Worm (Caenorhabditis elegans) whole organism, midembryonic: ENCODE measurements around the gene D2024.4.

ENCODE experiments used
- T22C8.4 ChIP-seq: fragments of 200-800 bp; sonication (Bioruptor generic); IDR thresholded peaks from 2 replicates; pipeline ENCODE4 v1.3.6; 2022; ENCODE audit warnings: missing genetic modification characterization, missing compliant biosample characterization
- flt-1 ChIP-seq: fragments of 200-800 bp; sonication (Bioruptor generic); IDR thresholded peaks from 2 replicates; pipeline ENCODE4 v1.3.6; 2022; ENCODE audit warnings: missing genetic modification characterization, missing compliant biosample characterization
- klf-2 ChIP-seq: fragments of 200-800 bp; sonication (Bioruptor generic); conservative IDR thresholded peaks from 2 replicates; pipeline ENCODE4 v1.3.6; 2022; ENCODE audit warnings: missing genetic modification reagents, missing genetic modification characterization, missing compliant biosample characterization
- med-1 ChIP-seq: sonication (generic microtip); optimal IDR thresholded peaks from 2 replicates; lab custom pipeline; 2017; ENCODE audit warnings: missing genetic modification characterization, mild to moderate bottlenecking, missing compliant biosample characterization, antibody characterized with exemption, missing genetic modification reagents; ENCODE audit not compliant: insufficient read depth
- ref-1 ChIP-seq: fragments of 200-800 bp; sonication (Bioruptor generic); conservative IDR thresholded peaks from 2 replicates; pipeline ENCODE4 v1.3.6; 2022; ENCODE audit warnings: missing genetic modification reagents, missing genetic modification characterization, missing compliant biosample characterization
- tab-1 ChIP-seq: fragments of 200-800 bp; sonication (Bioruptor generic); IDR thresholded peaks from 2 replicates; pipeline ENCODE4 v1.3.6; 2022; ENCODE audit warnings: missing genetic modification characterization, missing compliant biosample characterization
- ztf-23 ChIP-seq: fragments of 200-800 bp; sonication (Bioruptor generic); IDR thresholded peaks from 2 replicates; pipeline ENCODE4 v1.3.6; 2022; ENCODE audit warnings: missing genetic modification reagents, missing genetic modification characterization, missing compliant biosample characterization
- ztf-29 ChIP-seq: fragments of 200-800 bp; sonication (Bioruptor generic); IDR thresholded peaks from 2 replicates; pipeline ENCODE4 v1.3.6; 2022; ENCODE audit warnings: missing genetic modification reagents, missing genetic modification characterization, missing compliant biosample characterization

DNA sequence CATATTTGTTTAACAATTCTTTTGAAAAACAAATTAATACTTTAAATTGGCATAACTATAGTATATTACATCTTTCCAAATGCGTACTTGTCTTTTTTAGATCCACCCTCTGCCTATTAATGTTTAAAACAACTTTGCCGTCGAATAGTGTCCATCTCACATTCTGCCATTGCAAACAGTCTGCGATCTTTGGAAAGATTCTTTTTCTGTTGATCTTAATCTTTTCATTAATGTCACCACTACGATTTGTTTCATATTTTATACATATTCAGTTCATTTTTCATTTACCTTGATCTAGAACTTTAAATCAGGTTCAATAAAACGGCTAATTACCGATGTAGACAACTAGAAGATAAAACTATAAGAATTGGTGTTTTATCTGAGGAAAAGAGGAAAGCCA lies 3.6 kb downstream of the D2024.4 start:
- TF ChIP-seq ztf-23 (GFP tag; lab: Robert Waterston, UW) (no peak), ref-1 (no peak), med-1 (GFP tag; lab: Kevin White, UChicago) (no peak), ztf-29 (GFP tag; lab: Robert Waterston, UW) (no peak), klf-2 (GFP tag; lab: Robert Waterston, UW) (no peak), T22C8.4 (GFP tag; lab: Robert Waterston, UW) (no peak), flt-1 (GFP tag; lab: Robert Waterston, UW) (no peak), tab-1 (GFP tag; lab: Robert Waterston, UW) (no peak)
